Worm (Caenorhabditis elegans): Measurements from ENCODE around the gene Y46C8AL.11.

ce11 chrIV:3915296-3915695, 27.8 kb upstream of the Y46C8AL.11 start, which contains the start of gene srz-20:
- no peak for TF ChIP-seq nhr-28 (tag; optimal IDR thresholded peaks at IDR 0.05)
- TF ChIP-seq ceh-82 (tag; optimal IDR thresholded peaks at IDR 0.05) = no peak
- no peak for TF ChIP-seq ceh-9 (tag; optimal IDR thresholded peaks at IDR 0.05)
- TF ChIP-seq elt-2 (tag; optimal IDR thresholded peaks at IDR 0.05) = no peak
- TF ChIP-seq aly-2 (tag; optimal IDR thresholded peaks at IDR 0.05) = no peak

All from whole organism, L3 larva.